Fruit fly (Drosophila melanogaster): Measurements from ENCODE around the gene CG15461.
"Not testable (repeated sequence)": the region's sequence is repeated elsewhere in the genome, so short reads cannot be mapped to it uniquely, and the experiment has no call there.

The CG15461 gene

dm6 chrX:20485880-20486279 lies at the start of gene CG15461:
TSS of gene CG15461 (plus strand) at chrX:20486180.
- no peak for TF ChIP-seq CG33017 (tag; optimal IDR thresholded peaks at IDR 0.05)
- no peak for TF ChIP-seq ovo (GFP tag; optimal IDR thresholded peaks at IDR 0.05)
- TF ChIP-seq Clk (GFP tag; optimal IDR thresholded peaks at IDR 0.05), result no peak
- TF ChIP-seq CG1620 (GFP tag; optimal IDR thresholded peaks at IDR 0.05), result no peak
- no peak for TF ChIP-seq CG14711 (tag; optimal IDR thresholded peaks at IDR 0.05)
- no peak for TF ChIP-seq toe (GFP tag; optimal IDR thresholded peaks at IDR 0.05)
- no peak for TF ChIP-seq cic (GFP tag; optimal IDR thresholded peaks at IDR 0.05)
- TF ChIP-seq CG11617 (GFP tag; optimal IDR thresholded peaks at IDR 0.05), result no peak
- TF ChIP-seq pad (GFP tag; optimal IDR thresholded peaks at IDR 0.05), result no peak
- no peak for TF ChIP-seq kay (GFP tag; ENCODE audit: borderline replicate concordance)
- TF ChIP-seq cnc (optimal IDR thresholded peaks at IDR 0.05), result no peak
- TF ChIP-seq tj (GFP tag; optimal IDR thresholded peaks at IDR 0.05), result no peak
- no peak for TF ChIP-seq CG5204 (GFP tag; optimal IDR thresholded peaks at IDR 0.05)
- no peak for TF ChIP-seq Hr96 (GFP tag; optimal IDR thresholded peaks at IDR 0.05)
- no peak for TF ChIP-seq bab1 (GFP tag; optimal IDR thresholded peaks at IDR 0.05)
- no peak for TF ChIP-seq CG7101 (tag; optimal IDR thresholded peaks at IDR 0.05)
- no peak for TF ChIP-seq CG7045 (GFP tag; optimal IDR thresholded peaks at IDR 0.05)
- no peak for TF ChIP-seq Mnt (GFP tag; optimal IDR thresholded peaks at IDR 0.05)
- no peak for TF ChIP-seq CG12768 (GFP tag; optimal IDR thresholded peaks at IDR 0.05)

- TF ChIP-seq CG1620 (GFP tag; optimal IDR thresholded peaks at IDR 0.05), result no peak
- no peak for TF ChIP-seq bab1 (GFP tag; optimal IDR thresholded peaks at IDR 0.05)
- no peak for TF ChIP-seq CG33017 (tag; optimal IDR thresholded peaks at IDR 0.05)
- TF ChIP-seq pad (GFP tag; optimal IDR thresholded peaks at IDR 0.05), result no peak
- TF ChIP-seq tj (GFP tag; optimal IDR thresholded peaks at IDR 0.05), result no peak
- no peak for TF ChIP-seq CG14711 (tag; optimal IDR thresholded peaks at IDR 0.05)
- no peak for TF ChIP-seq Crg-1 (GFP tag; optimal IDR thresholded peaks at IDR 0.05)
- no peak for TF ChIP-seq cic (GFP tag; optimal IDR thresholded peaks at IDR 0.05)
- no peak for TF ChIP-seq Mnt (GFP tag; optimal IDR thresholded peaks at IDR 0.05)
- no peak for TF ChIP-seq CG7101 (tag; optimal IDR thresholded peaks at IDR 0.05)
- TF ChIP-seq Hr96 (GFP tag; optimal IDR thresholded peaks at IDR 0.05), result no peak
- no peak for TF ChIP-seq cnc (optimal IDR thresholded peaks at IDR 0.05)
Observed at dm6 chrX:20436866-20437265, 49.1 kb upstream of the CG15461 start.

dm6 chrX:20446071-20446470 lies 39.9 kb upstream of the CG15461 start, which contains the start of gene CG42578:
TSS of gene CG42578 (plus strand) at chrX:20446371.
- TF ChIP-seq Hr96 (GFP tag; optimal IDR thresholded peaks at IDR 0.05); ovo (GFP tag; optimal IDR thresholded peaks at IDR 0.05); CG14711 (tag; optimal IDR thresholded peaks at IDR 0.05): not testable (repeated sequence)

- TF ChIP-seq CG33017 (tag; optimal IDR thresholded peaks at IDR 0.05) (no peak), Hr96 (GFP tag; optimal IDR thresholded peaks at IDR 0.05) (no peak), CG1620 (GFP tag; optimal IDR thresholded peaks at IDR 0.05) (no peak), kay (GFP tag; ENCODE audit: borderline replicate concordance) (no peak), pad (GFP tag; optimal IDR thresholded peaks at IDR 0.05) (no peak), CG12768 (GFP tag; optimal IDR thresholded peaks at IDR 0.05) (no peak), CG14711 (tag; optimal IDR thresholded peaks at IDR 0.05) (no peak), cnc (optimal IDR thresholded peaks at IDR 0.05) (no peak), Mnt (GFP tag; optimal IDR thresholded peaks at IDR 0.05) (no peak), ovo (GFP tag; optimal IDR thresholded peaks at IDR 0.05) (no peak), Crg-1 (GFP tag; optimal IDR thresholded peaks at IDR 0.05) (no peak), cic (GFP tag; optimal IDR thresholded peaks at IDR 0.05) (no peak), tj (GFP tag; optimal IDR thresholded peaks at IDR 0.05) (no peak)
Observed at dm6 chrX:20447865-20448584, 38.0 kb upstream of the CG15461 start.

dm6 chrX:20448828-20449427 lies 37.1 kb upstream of the CG15461 start, which contains the start of gene tbc:
TSS of gene tbc (plus strand) at chrX:20449331.
- TF ChIP-seq Hr96 (GFP tag; optimal IDR thresholded peaks at IDR 0.05) (no peak), CG1620 (GFP tag; optimal IDR thresholded peaks at IDR 0.05) (no peak), CG11617 (GFP tag; optimal IDR thresholded peaks at IDR 0.05) (no peak), CG5204 (GFP tag; optimal IDR thresholded peaks at IDR 0.05) (no peak), cnc (optimal IDR thresholded peaks at IDR 0.05) (no peak), cic (GFP tag; optimal IDR thresholded peaks at IDR 0.05) (no peak)

dm6 chrX:20466382-20466928 lies 19.5 kb upstream of the CG15461 start:
- TF ChIP-seq bab1 (GFP tag; optimal IDR thresholded peaks at IDR 0.05) (no peak), tj (GFP tag; optimal IDR thresholded peaks at IDR 0.05) (peak; percentile 36)

- TF ChIP-seq CG1620 (GFP tag; optimal IDR thresholded peaks at IDR 0.05), result no peak
- no peak for TF ChIP-seq CG14711 (tag; optimal IDR thresholded peaks at IDR 0.05)
- no peak for TF ChIP-seq CG12768 (GFP tag; optimal IDR thresholded peaks at IDR 0.05)
- no peak for TF ChIP-seq Crg-1 (GFP tag; optimal IDR thresholded peaks at IDR 0.05)
- no peak for TF ChIP-seq pad (GFP tag; optimal IDR thresholded peaks at IDR 0.05)
- no peak for TF ChIP-seq Mnt (GFP tag; optimal IDR thresholded peaks at IDR 0.05)
- no peak for TF ChIP-seq toe (GFP tag; optimal IDR thresholded peaks at IDR 0.05)
- TF ChIP-seq CG7101 (tag; optimal IDR thresholded peaks at IDR 0.05), result no peak
- TF ChIP-seq Hr96 (GFP tag; optimal IDR thresholded peaks at IDR 0.05), result no peak
- no peak for TF ChIP-seq kay (GFP tag; ENCODE audit: borderline replicate concordance)
- TF ChIP-seq CG33017 (tag; optimal IDR thresholded peaks at IDR 0.05), result no peak
- TF ChIP-seq tj (GFP tag; optimal IDR thresholded peaks at IDR 0.05), result no peak
- no peak for TF ChIP-seq CG7045 (GFP tag; optimal IDR thresholded peaks at IDR 0.05)
- TF ChIP-seq CG5204 (GFP tag; optimal IDR thresholded peaks at IDR 0.05), result no peak
- no peak for TF ChIP-seq cnc (optimal IDR thresholded peaks at IDR 0.05)
- no peak for TF ChIP-seq cic (GFP tag; optimal IDR thresholded peaks at IDR 0.05)
- TF ChIP-seq CG11617 (GFP tag; optimal IDR thresholded peaks at IDR 0.05), result no peak
- TF ChIP-seq ovo (GFP tag; optimal IDR thresholded peaks at IDR 0.05), result no peak
Observed at dm6 chrX:20467155-20467554, 18.8 kb upstream of the CG15461 start, which contains the start of gene GstT3. TSS of gene GstT3 (plus strand) at chrX:20467455.

Data from whole organism, adult.